Worm (Caenorhabditis elegans) whole organism, L3 larva: ENCODE measurements around the gene ZK262.9.

ENCODE experiments used
- daf-12 ChIP-seq: fragments of 150-350 bp; optimal IDR thresholded peaks from 2 replicates; lab custom pipeline; 2014; ENCODE audit warnings: missing biosample characterization, missing genetic modification reagents, missing genetic modification characterization
- elt-1 ChIP-seq: fragments of 150-350 bp; optimal IDR thresholded peaks from 2 replicates; lab custom pipeline; 2014; ENCODE audit warnings: missing biosample characterization, missing genetic modification characterization
- fkh-10 ChIP-seq: sonication (generic microtip); optimal IDR thresholded peaks from 2 replicates; lab custom pipeline; 2017; ENCODE audit warnings: missing biosample characterization, missing genetic modification reagents, missing genetic modification characterization
- hmg-11 ChIP-seq: sonication (generic microtip); optimal IDR thresholded peaks from 2 replicates; lab custom pipeline; 2016; ENCODE audit warnings: missing genetic modification characterization, missing compliant biosample characterization
- lin-15B ChIP-seq: fragments of 150-350 bp; optimal IDR thresholded peaks from 2 replicates; lab custom pipeline; 2014; ENCODE audit warnings: missing biosample characterization, missing genetic modification characterization
- lin-39 ChIP-seq: fragments of 150-350 bp; optimal IDR thresholded peaks from 2 replicates; lab custom pipeline; 2018; ENCODE audit warnings: missing biosample characterization, missing genetic modification reagents, missing genetic modification characterization
- nfya-1 ChIP-seq: sonication (generic microtip); optimal IDR thresholded peaks from 2 replicates; lab custom pipeline; 2017; ENCODE audit warnings: missing genetic modification characterization, mild to moderate bottlenecking, missing compliant biosample characterization, antibody characterized with exemption, moderate library complexity; ENCODE audit not compliant: insufficient read depth
- nhr-23 ChIP-seq: fragments of 150-350 bp; optimal IDR thresholded peaks from 2 replicates; lab custom pipeline; 2014; ENCODE audit warnings: missing biosample characterization, missing genetic modification reagents, missing genetic modification characterization
- snpc-4 ChIP-seq: fragments of 150-350 bp; optimal IDR thresholded peaks from 2 replicates; lab custom pipeline; 2014; ENCODE audit warnings: missing biosample characterization, missing genetic modification characterization

Gene ZK262.9

ce11 chrV:18490284-18490832, 50.8 kb downstream of the ZK262.9 start:
- peak; percentile 78 for TF ChIP-seq lin-39 (tag; lab: Kevin White, UChicago)
- TF ChIP-seq elt-1, result peak; percentile 36
- TF ChIP-seq hmg-11 (tag; lab: Kevin White, UChicago), result peak; percentile 65
- peak; percentile 33 for TF ChIP-seq lin-15B (tag; lab: Kevin White, UChicago)
- peak; percentile 51 for TF ChIP-seq fkh-10
- no peak for TF ChIP-seq nhr-23 (tag; lab: Kevin White, UChicago)
- peak; percentile 31 for TF ChIP-seq snpc-4 (tag; lab: Kevin White, UChicago)
- peak; percentile 73 for TF ChIP-seq nfya-1 (tag; lab: Kevin White, UChicago)
- no peak for TF ChIP-seq daf-12 (tag; lab: Kevin White, UChicago)
